Fruit fly (Drosophila melanogaster) whole organism: ENCODE data around the gene CG2691.

Source experiments
- EcR ChIP-seq, 2 experiments: fragments of >200 bp; optimal IDR thresholded peaks; 2 replicates each; lab custom pipeline; 2017; ENCODE audit warnings: missing biosample characterization in 2 of 2, missing genetic modification characterization in 2 of 2, missing genetic modification reagents in 2 of 2
- usp ChIP-seq: fragments of >200 bp; optimal IDR thresholded peaks from 2 replicates; lab custom pipeline; 2017; ENCODE audit warnings: missing biosample characterization, missing genetic modification characterization, mixed read lengths

dm6 chrX:13616417-13617050 lies 7.7 kb downstream of the CG2691 start, which contains the start of the genes tth and Tango2:
- TF ChIP-seq usp (GFP tag; lab: Kevin White, UChicago) (no peak), EcR (GFP tag; optimal IDR thresholded peaks at IDR 0.05; lab: Kevin White, UChicago) (no peak)
